Worm (Caenorhabditis elegans) whole organism, L1 larva: ENCODE measurements around the gene snpn-1.

Experiments
- aha-1 ChIP-seq: fragments of 150-350 bp; optimal IDR thresholded peaks from 2 replicates; lab custom pipeline; 2014; ENCODE audit warnings: missing biosample characterization, missing genetic modification characterization
- blmp-1 ChIP-seq: fragments of 150-350 bp; optimal IDR thresholded peaks from 2 replicates; lab custom pipeline; 2014; ENCODE audit warnings: missing biosample characterization, missing genetic modification characterization
- ces-1 ChIP-seq: fragments of 150-350 bp; optimal IDR thresholded peaks from 2 replicates; lab custom pipeline; 2014; ENCODE audit warnings: missing biosample characterization, missing genetic modification reagents, missing genetic modification characterization
- egl-27 ChIP-seq, 2 experiments: fragments of 150-350 bp in 1 of 2; sonication (generic microtip); optimal IDR thresholded peaks; 3 replicates each; lab custom pipeline; 2017 to 2018; ENCODE audit warnings: missing biosample characterization in 2 of 2, missing genetic modification characterization in 2 of 2, missing genetic modification reagents in 2 of 2
- lin-13 ChIP-seq: fragments of 150-350 bp; optimal IDR thresholded peaks from 2 replicates; lab custom pipeline; 2014; ENCODE audit warnings: missing biosample characterization, missing genetic modification reagents, missing genetic modification characterization
- unc-86 ChIP-seq: sonication (generic microtip); optimal IDR thresholded peaks from 2 replicates; lab custom pipeline; 2016; ENCODE audit warnings: missing genetic modification characterization, missing compliant biosample characterization

ce11 chrIV:5101945-5102344 lies 11.1 kb upstream of the snpn-1 start:
- no peak for TF ChIP-seq lin-13 (GFP tag; lab: Kevin White, UChicago)
- no peak for TF ChIP-seq blmp-1 (tag; lab: Kevin White, UChicago)
- TF ChIP-seq ces-1 (GFP tag; lab: Kevin White, UChicago) = no peak
- no peak for TF ChIP-seq egl-27 (tag; optimal IDR thresholded peaks at IDR 0.05; lab: Kevin White, UChicago)
- TF ChIP-seq aha-1 = no peak
- no peak for TF ChIP-seq unc-86
